Worm (Caenorhabditis elegans): ENCODE data around the gene pgp-4.

DNA sequence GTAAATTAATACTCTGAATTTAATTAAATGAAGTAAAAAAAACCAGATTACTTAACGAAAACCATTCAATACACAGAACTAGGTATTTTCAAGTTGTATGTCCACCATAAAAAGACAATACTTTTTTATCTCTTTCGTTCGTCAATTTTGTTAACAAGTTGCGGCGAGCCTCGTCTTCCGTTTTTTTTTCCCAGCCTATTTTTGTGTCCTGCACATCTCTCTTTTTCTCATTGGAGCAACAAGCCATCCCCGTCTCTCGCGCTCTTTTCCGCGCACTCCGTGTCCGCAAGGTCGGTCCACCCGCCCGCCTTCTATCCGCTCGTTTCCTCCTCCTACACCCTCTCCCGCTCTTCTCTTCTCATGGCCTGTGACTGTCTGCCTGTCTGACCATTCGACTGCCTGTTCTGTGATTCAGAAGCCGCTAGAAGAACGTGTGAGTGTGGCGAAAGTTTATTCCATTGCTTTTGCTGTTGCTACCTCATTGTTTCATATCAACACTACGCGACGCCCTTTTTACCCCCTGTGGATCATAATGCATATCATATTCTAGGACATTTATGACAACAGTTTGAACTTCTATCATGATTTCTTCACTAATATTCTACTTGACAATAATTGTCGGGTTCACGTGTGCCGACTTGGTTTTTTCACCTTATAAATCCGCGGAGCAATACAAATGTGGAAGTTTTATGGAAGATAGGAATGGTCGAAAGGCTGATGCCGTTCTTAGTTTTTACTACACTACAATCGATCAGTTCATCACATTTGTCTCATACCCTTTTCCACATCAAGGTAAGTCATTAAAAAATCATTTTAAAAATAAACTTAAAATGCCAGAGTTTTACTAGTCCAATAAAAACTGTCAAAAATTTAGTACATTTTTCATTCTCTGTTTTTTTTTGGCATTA lies 27.2 kb downstream of the pgp-4 start, which contains the start of the genes F08B12.11 and prmn-1:
- TF ChIP-seq dve-1 (tag; optimal IDR thresholded peaks at IDR 0.05) (no peak), ceh-19 (GFP tag; optimal IDR thresholded peaks at IDR 0.05) (no peak)
